Worm (Caenorhabditis elegans) whole organism, midembryonic: ENCODE data around the gene ZK177.3.

Experiments
- cog-1 ChIP-seq: sonication (generic microtip); optimal IDR thresholded peaks from 2 replicates; lab custom pipeline; 2016; ENCODE audit warnings: missing genetic modification characterization, missing compliant biosample characterization
- flt-1 ChIP-seq: fragments of 200-800 bp; sonication (Bioruptor generic); IDR thresholded peaks from 2 replicates; pipeline ENCODE4 v1.3.6; 2022; ENCODE audit warnings: missing genetic modification characterization, missing compliant biosample characterization
- klf-2 ChIP-seq: fragments of 200-800 bp; sonication (Bioruptor generic); conservative IDR thresholded peaks from 2 replicates; pipeline ENCODE4 v1.3.6; 2022; ENCODE audit warnings: missing genetic modification reagents, missing genetic modification characterization, missing compliant biosample characterization
- med-1 ChIP-seq: sonication (generic microtip); optimal IDR thresholded peaks from 2 replicates; lab custom pipeline; 2017; ENCODE audit warnings: missing genetic modification characterization, mild to moderate bottlenecking, missing compliant biosample characterization, antibody characterized with exemption, missing genetic modification reagents; ENCODE audit not compliant: insufficient read depth
- ref-1 ChIP-seq: fragments of 200-800 bp; sonication (Bioruptor generic); conservative IDR thresholded peaks from 2 replicates; pipeline ENCODE4 v1.3.6; 2022; ENCODE audit warnings: missing genetic modification reagents, missing genetic modification characterization, missing compliant biosample characterization
- tab-1 ChIP-seq: fragments of 200-800 bp; sonication (Bioruptor generic); IDR thresholded peaks from 2 replicates; pipeline ENCODE4 v1.3.6; 2022; ENCODE audit warnings: missing genetic modification characterization, missing compliant biosample characterization
- ztf-23 ChIP-seq: fragments of 200-800 bp; sonication (Bioruptor generic); IDR thresholded peaks from 2 replicates; pipeline ENCODE4 v1.3.6; 2022; ENCODE audit warnings: missing genetic modification reagents, missing genetic modification characterization, missing compliant biosample characterization
- ztf-29 ChIP-seq: fragments of 200-800 bp; sonication (Bioruptor generic); IDR thresholded peaks from 2 replicates; pipeline ENCODE4 v1.3.6; 2022; ENCODE audit warnings: missing genetic modification reagents, missing genetic modification characterization, missing compliant biosample characterization

DNA sequence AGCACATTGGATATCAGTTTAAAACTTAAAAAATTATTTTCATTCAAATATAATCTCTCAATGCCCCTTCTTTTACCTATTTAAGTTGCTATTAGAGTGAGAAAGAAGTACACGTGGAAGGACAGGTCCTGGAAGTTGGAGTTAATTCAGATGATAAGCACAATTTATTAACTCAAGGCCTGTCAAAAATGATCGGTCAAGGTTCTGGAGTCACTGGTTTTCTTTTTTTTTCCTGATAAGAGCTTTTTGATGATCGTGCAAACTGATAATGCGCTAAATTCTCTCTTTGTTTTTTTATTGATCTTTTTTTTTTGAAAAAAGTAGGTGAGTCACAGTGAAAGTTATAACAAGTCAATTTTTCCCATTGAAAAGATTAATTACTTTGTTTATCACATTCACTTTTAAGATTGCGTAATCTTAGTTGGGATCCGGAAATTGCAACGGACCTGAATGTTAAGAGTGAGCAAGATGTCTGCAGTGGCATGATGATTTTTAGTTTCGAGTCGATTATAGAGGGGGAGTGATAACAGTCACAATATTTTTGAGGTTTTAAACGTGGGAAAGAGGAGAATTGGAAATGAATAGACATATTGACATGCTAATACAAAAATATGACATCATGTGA, 3.1 kb upstream of the ZK177.3 start:
- TF ChIP-seq med-1 (GFP tag; lab: Kevin White, UChicago) (no peak), ztf-29 (GFP tag; lab: Robert Waterston, UW) (no peak), ztf-23 (no peak), klf-2 (GFP tag; lab: Robert Waterston, UW) (no peak), ref-1 (GFP tag; lab: Robert Waterston, UW) (no peak), flt-1 (GFP tag; lab: Robert Waterston, UW) (no peak), cog-1 (tag; lab: Kevin White, UChicago) (no peak), tab-1 (GFP tag; lab: Robert Waterston, UW) (no peak)
